Worm (Caenorhabditis elegans) whole organism, L3 larva: ENCODE data around the gene nhr-109.

Experiments used
- ceh-82 ChIP-seq: fragments of 150-350 bp; optimal IDR thresholded peaks from 2 replicates; lab custom pipeline; 2014; ENCODE audit warnings: missing biosample characterization, missing genetic modification characterization
- nhr-237 ChIP-seq: fragments of 150-350 bp; optimal IDR thresholded peaks from 2 replicates; lab custom pipeline; 2014; ENCODE audit warnings: missing biosample characterization, missing genetic modification characterization
- pha-4 ChIP-seq: fragments of 150-350 bp; optimal IDR thresholded peaks from 2 replicates; lab custom pipeline; 2014; ENCODE audit warnings: missing biosample characterization, missing genetic modification reagents, missing genetic modification characterization

- TF ChIP-seq ceh-82 (tag; lab: Kevin White, UChicago) (no peak), nhr-237 (tag; lab: Kevin White, UChicago) (no peak), pha-4 (tag; lab: Kevin White, UChicago) (no peak)
Measured at ce11 chrII:4417333-4417732, 15.8 kb upstream of the nhr-109 start, which contains the start of gene sod-5.
